Fruit fly (Drosophila melanogaster) S2 (cell line): ENCODE data around the gene lama.

Source experiments
- CG8478 ChIP-seq: fragments of >200 bp; optimal IDR thresholded peaks from 2 replicates; lab custom pipeline; 2018
- CTCF ChIP-seq, 2 experiments: fragments of >200 bp; optimal IDR thresholded peaks; 2 replicates each; lab custom pipeline; 2018

dm6 chr3L:5365164-5365879 is 9.6 kb upstream of the lama start:
- TF ChIP-seq CG8478 (lab: Kevin White, UChicago) = no peak
- TF ChIP-seq CTCF (optimal IDR thresholded peaks at IDR 0.05; lab: Kevin White, UChicago) = no peak
